Worm (Caenorhabditis elegans) whole organism, L2 larva: Measurements from ENCODE around the gene ceh-37.

Experiments used
- alr-1 ChIP-seq: fragments of 150-350 bp; optimal IDR thresholded peaks from 2 replicates; lab custom pipeline; 2014; ENCODE audit warnings: missing biosample characterization, missing genetic modification characterization
- ama-1 ChIP-seq: fragments of 150-350 bp; optimal IDR thresholded peaks from 2 replicates; lab custom pipeline; 2018; ENCODE audit warnings: inconsistent platforms
- blmp-1 ChIP-seq: sonication (generic microtip); optimal IDR thresholded peaks from 2 replicates; lab custom pipeline; 2017; ENCODE audit warnings: missing genetic modification characterization, mild to moderate bottlenecking, missing compliant biosample characterization, antibody characterized with exemption, moderate library complexity; ENCODE audit not compliant: insufficient read depth
- zag-1 ChIP-seq: fragments of 150-350 bp; optimal IDR thresholded peaks from 2 replicates; lab custom pipeline; 2014; ENCODE audit warnings: missing biosample characterization, missing genetic modification characterization
- ztf-4 ChIP-seq: fragments of 150-350 bp; optimal IDR thresholded peaks from 2 replicates; lab custom pipeline; 2014; ENCODE audit warnings: missing biosample characterization, missing genetic modification characterization

ce11 chrX:14234932-14235331 lies 27.1 kb upstream of the ceh-37 start, which contains the start of gene srg-37:
- no peak for TF ChIP-seq blmp-1 (tag; lab: Kevin White, UChicago)
- TF ChIP-seq alr-1 (tag; lab: Kevin White, UChicago) = no peak
- TF ChIP-seq zag-1 (tag; lab: Kevin White, UChicago) = no peak
- no peak for TF ChIP-seq ztf-4 (tag; lab: Kevin White, UChicago)
- no peak for TF ChIP-seq ama-1 (lab: Kevin White, UChicago)
